Worm (Caenorhabditis elegans) whole organism, L1 larva: ENCODE data around the gene F26D2.14.

Experiments
- ceh-90 ChIP-seq: sonication (generic microtip); optimal IDR thresholded peaks from 2 replicates; lab custom pipeline; 2016; ENCODE audit warnings: missing genetic modification characterization, missing compliant biosample characterization
- ces-1 ChIP-seq: fragments of 150-350 bp; optimal IDR thresholded peaks from 2 replicates; lab custom pipeline; 2014; ENCODE audit warnings: missing biosample characterization, missing genetic modification reagents, missing genetic modification characterization
- fkh-10 ChIP-seq: sonication (generic microtip); optimal IDR thresholded peaks from 2 replicates; lab custom pipeline; 2017; ENCODE audit warnings: missing biosample characterization, missing genetic modification reagents, missing genetic modification characterization
- skn-1 ChIP-seq: fragments of 150-350 bp; optimal IDR thresholded peaks from 2 replicates; lab custom pipeline; 2014; ENCODE audit warnings: missing biosample characterization, missing genetic modification characterization
- snpc-4 ChIP-seq: fragments of 150-350 bp; optimal IDR thresholded peaks from 2 replicates; lab custom pipeline; 2014; ENCODE audit warnings: missing biosample characterization, missing genetic modification characterization
- tbx-2 ChIP-seq: sonication (generic microtip); optimal IDR thresholded peaks from 2 replicates; lab custom pipeline; 2016; ENCODE audit warnings: missing genetic modification characterization, missing compliant biosample characterization
- unc-130 ChIP-seq: fragments of 150-350 bp; optimal IDR thresholded peaks from 2 replicates; lab custom pipeline; 2017; ENCODE audit warnings: missing biosample characterization, missing genetic modification characterization, inconsistent platforms
- unc-62 ChIP-seq: fragments of 150-350 bp; optimal IDR thresholded peaks from 2 replicates; lab custom pipeline; 2014; ENCODE audit warnings: missing biosample characterization, missing genetic modification reagents, missing genetic modification characterization

ce11 chrV:16446191-16446590 is 10.5 kb downstream of the F26D2.14 start:
- no peak for TF ChIP-seq ceh-90 (tag; lab: Kevin White, UChicago)
- no peak for TF ChIP-seq tbx-2 (tag; lab: Kevin White, UChicago)
- TF ChIP-seq skn-1 (tag; lab: Kevin White, UChicago) = no peak
- TF ChIP-seq snpc-4 (tag; lab: Kevin White, UChicago) = no peak
- no peak for TF ChIP-seq unc-130 (tag; lab: Kevin White, UChicago)
- no peak for TF ChIP-seq fkh-10 (GFP tag; lab: Kevin White, UChicago)
- TF ChIP-seq unc-62 (GFP tag; lab: Kevin White, UChicago) = no peak
- TF ChIP-seq ces-1 = no peak
